Worm (Caenorhabditis elegans): ENCODE data around the gene F38E1.6.

DNA sequence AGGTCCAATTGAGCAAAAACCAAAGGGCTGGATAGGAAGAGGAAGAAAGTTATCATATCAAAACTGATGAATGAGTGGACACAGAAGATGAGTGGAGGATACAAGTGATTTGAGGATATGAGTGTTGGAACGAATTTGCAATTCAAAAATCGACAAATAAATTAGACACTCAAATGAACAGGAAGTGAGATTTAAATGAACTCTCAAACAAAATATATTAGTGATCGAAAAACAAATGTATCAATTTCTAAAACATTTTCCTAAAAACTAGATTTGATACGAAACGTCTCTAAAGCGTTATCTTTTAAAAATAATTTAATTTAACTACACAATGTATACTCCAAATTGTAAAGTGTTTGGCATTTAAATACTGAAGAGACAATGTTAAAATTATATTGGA is 15.5 kb downstream of the F38E1.6 start, which contains the start of gene F38E1.10:
- TF ChIP-seq efl-1 (optimal IDR thresholded peaks at IDR 0.05) = no peak
- no peak for TF ChIP-seq efl-1 (GFP tag; optimal IDR thresholded peaks at IDR 0.05 in 1 of 2)
- TF ChIP-seq nhr-84 (tag; optimal IDR thresholded peaks at IDR 0.05) = no peak
- no peak for TF ChIP-seq ceh-82 (tag; optimal IDR thresholded peaks at IDR 0.05)
- TF ChIP-seq nhr-11 (tag; optimal IDR thresholded peaks at IDR 0.05) = no peak
- TF ChIP-seq lir-3 (tag; optimal IDR thresholded peaks at IDR 0.05; ENCODE audit: poor library complexity) = no peak
- no peak for TF ChIP-seq nhr-77 (tag; optimal IDR thresholded peaks at IDR 0.05)
- no peak for TF ChIP-seq lin-15B (tag; optimal IDR thresholded peaks at IDR 0.05)
- TF ChIP-seq alr-1 (tag; optimal IDR thresholded peaks at IDR 0.05; ENCODE audit: borderline replicate concordance) = no peak
- no peak for TF ChIP-seq lsy-2 (tag; optimal IDR thresholded peaks at IDR 0.05)
- TF ChIP-seq pqm-1 (tag; optimal IDR thresholded peaks at IDR 0.05) = no peak
- TF ChIP-seq ztf-11 (tag; optimal IDR thresholded peaks at IDR 0.05) = no peak
- TF ChIP-seq nhr-12 (tag; optimal IDR thresholded peaks at IDR 0.05) = no peak
